Worm (Caenorhabditis elegans): ENCODE data around the gene klo-2.
A peak's percentile ranks its signal among the peaks of the same experiment; 100 is the strongest.

The klo-2 gene

DNA sequence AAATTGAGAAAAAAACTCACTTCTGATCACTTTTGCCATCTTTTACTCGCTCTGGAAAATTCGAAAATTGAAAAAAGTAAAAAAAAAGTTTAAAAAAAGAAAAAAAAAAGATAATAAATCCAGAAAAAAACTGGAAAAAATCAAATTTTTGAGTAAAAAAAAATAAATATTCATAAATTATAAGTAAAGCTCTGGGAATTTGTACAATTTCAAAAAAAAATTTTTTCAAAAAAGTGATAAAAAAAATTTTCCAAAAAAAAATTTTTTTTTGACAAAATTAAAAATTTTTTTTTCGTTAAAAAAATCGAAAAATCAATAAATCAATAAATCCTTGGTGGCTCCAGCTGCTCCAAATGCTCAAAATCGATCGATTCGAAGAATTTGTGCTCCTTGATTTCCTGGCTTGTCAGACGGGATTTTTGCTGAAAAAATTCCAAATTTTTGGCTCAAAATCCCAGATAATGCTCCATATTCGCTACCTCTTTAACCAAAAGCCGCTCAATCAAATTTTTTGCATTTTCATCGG, 35.0 kb upstream of the klo-2 start, which contains the start of gene mrpl-30:
Gene mrpl-30 (minus strand): TSS at position 51 of the 526 bp plus-strand sequence.
- TF ChIP-seq mdl-1 (tag; optimal IDR thresholded peaks at IDR 0.05) = no peak
- TF ChIP-seq pqm-1 (tag; optimal IDR thresholded peaks at IDR 0.05) = no peak
- peak; percentile 76 for TF ChIP-seq ceh-28 (tag; optimal IDR thresholded peaks at IDR 0.05)
- TF ChIP-seq nhr-28 (tag; optimal IDR thresholded peaks at IDR 0.05) = no peak

DNA sequence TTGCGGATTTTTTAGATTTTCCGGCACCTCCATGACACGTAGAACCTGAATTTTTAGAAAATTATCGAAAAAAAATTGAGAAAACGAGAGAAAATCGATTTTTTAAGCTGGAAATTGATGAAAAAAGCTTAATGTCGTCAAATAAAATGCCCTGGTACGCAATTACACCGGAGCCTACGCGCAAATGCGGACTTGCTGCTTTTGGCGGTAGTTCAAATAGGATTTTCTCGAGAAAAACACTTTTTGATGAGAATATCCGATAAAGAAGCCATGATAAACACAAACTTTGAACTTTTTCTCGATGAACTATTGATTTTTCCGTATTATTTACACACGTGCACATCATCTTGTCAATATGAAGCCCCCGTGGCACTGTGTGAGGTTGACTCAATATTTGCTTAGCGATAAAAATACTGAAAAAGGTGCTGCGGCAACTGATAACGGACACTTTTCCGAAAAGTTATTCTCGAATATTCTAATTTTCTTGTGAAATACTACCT, 27.8 kb upstream of the klo-2 start, which contains the start of the genes W04B5.5 and W04B5.3:
Gene W04B5.5 (minus strand): TSS at position 51 of the 500 bp plus-strand sequence.
Gene W04B5.3 (plus strand): TSS at position 356 of the 500 bp plus-strand sequence.
- TF ChIP-seq zag-1 (tag; optimal IDR thresholded peaks at IDR 0.05) (no peak), lin-39 (tag; optimal IDR thresholded peaks at IDR 0.05) (peak; percentile 28), tbx-2 (tag; optimal IDR thresholded peaks at IDR 0.05) (no peak), fkh-10 (GFP tag; optimal IDR thresholded peaks at IDR 0.05) (no peak), ceh-82 (tag; optimal IDR thresholded peaks at IDR 0.05) (peak; percentile 3), nhr-67 (tag; optimal IDR thresholded peaks at IDR 0.05) (no peak), nhr-23 (tag; optimal IDR thresholded peaks at IDR 0.05) (peak; percentile 60), ceh-9 (tag; optimal IDR thresholded peaks at IDR 0.05) (no peak), elt-2 (tag; optimal IDR thresholded peaks at IDR 0.05) (peak; percentile 86), hmg-11 (tag; optimal IDR thresholded peaks at IDR 0.05) (peak; percentile 78), jun-1 (tag; optimal IDR thresholded peaks at IDR 0.05) (peak; percentile 70), lin-15B (tag; optimal IDR thresholded peaks at IDR 0.05) (peak; percentile 47), lsy-12 (tag; optimal IDR thresholded peaks at IDR 0.05) (no peak), nhr-28 (tag; optimal IDR thresholded peaks at IDR 0.05) (no peak), R02D3.7 (tag; optimal IDR thresholded peaks at IDR 0.05) (peak; percentile 69), mdl-1 (tag; optimal IDR thresholded peaks at IDR 0.05) (no peak), pha-4 (tag; optimal IDR thresholded peaks at IDR 0.05) (peak; percentile 98), skn-1 (tag; optimal IDR thresholded peaks at IDR 0.05) (peak; percentile 43), pqm-1 (tag; optimal IDR thresholded peaks at IDR 0.05) (peak; percentile 72), mml-1 (tag; optimal IDR thresholded peaks at IDR 0.05) (no peak), nfya-1 (tag; optimal IDR thresholded peaks at IDR 0.05; ENCODE audit: insufficient read depth) (peak; percentile 68), ceh-28 (tag; optimal IDR thresholded peaks at IDR 0.05) (peak; percentile 80)

DNA sequence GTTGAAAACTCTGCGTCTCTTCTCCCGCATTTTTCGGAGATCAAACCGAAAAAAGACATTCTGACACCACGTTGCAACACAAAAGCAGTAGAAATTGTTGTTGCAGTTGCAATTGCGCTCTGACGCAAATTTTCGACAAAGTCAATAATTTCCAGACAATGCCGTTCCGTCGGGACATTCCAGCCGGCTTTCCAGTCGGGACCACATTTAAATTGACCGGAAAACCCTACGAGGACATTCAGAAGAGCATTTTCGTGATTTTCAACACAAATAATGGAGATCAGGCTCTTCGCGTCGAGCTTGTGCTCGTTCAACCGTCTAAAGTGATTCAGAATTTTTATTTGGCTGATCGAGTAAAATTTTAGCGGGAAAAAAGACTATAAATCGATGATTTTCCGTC, 27.0 kb upstream of the klo-2 start:
- TF ChIP-seq mml-1 (tag; optimal IDR thresholded peaks at IDR 0.05) (no peak), jun-1 (tag; optimal IDR thresholded peaks at IDR 0.05) (no peak), ZK546.5 (tag; optimal IDR thresholded peaks at IDR 0.05) (no peak), hmg-11 (tag; optimal IDR thresholded peaks at IDR 0.05) (no peak), unc-62 (GFP tag; optimal IDR thresholded peaks at IDR 0.05) (no peak), nfya-1 (tag; optimal IDR thresholded peaks at IDR 0.05; ENCODE audit: insufficient read depth) (no peak), skn-1 (tag; optimal IDR thresholded peaks at IDR 0.05) (no peak)

DNA sequence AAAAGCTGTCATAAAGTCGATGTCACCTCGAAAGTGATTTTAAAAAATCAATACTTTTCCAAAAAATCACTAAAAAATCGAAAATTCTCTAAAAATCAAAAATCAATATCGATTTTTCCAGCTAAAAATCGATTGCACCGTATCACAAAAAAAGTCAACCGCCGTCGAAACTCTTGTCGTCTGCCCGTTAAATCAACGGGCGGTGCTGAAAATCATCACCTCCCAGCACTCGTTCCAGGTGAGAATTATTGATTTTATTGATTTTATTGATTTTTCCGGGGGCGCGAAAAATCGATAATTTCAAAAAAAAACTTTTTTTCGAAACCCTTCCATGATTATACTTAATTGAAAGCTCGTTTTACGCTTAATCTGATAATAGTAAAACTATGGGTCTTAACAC, 26.5 kb upstream of the klo-2 start:
- TF ChIP-seq jun-1 (tag; optimal IDR thresholded peaks at IDR 0.05) (no peak), ceh-28 (tag; optimal IDR thresholded peaks at IDR 0.05) (peak; percentile 89)

DNA sequence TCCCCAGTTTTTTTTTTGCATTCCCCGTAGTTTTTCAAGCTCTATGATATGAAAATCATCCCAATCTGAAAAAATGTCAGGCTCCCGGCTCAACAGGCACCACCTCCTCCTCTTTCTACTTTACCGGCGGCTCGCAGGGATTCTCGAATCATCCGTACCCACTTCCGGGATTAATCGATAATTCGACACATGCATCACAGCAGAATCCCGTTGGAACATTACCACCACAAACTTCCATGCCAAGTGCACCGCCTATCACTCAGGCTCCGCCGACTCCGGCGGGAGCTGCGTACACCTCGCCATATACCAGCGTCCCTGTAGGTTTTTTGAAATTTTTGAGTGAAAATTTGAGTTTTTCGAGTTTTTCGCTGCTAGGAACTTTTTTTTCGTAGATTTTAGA, 24.8 kb upstream of the klo-2 start:
- no peak for TF ChIP-seq egl-27 (tag; optimal IDR thresholded peaks at IDR 0.05)
- TF ChIP-seq eor-1 (tag; optimal IDR thresholded peaks at IDR 0.05) = no peak
- TF ChIP-seq hmg-11 (tag; optimal IDR thresholded peaks at IDR 0.05) = no peak
- TF ChIP-seq unc-39 (tag; optimal IDR thresholded peaks at IDR 0.05) = no peak
- no peak for TF ChIP-seq tbx-2 (tag; optimal IDR thresholded peaks at IDR 0.05)
- no peak for TF ChIP-seq nhr-12 (tag; optimal IDR thresholded peaks at IDR 0.05)
- TF ChIP-seq pqm-1 (tag; optimal IDR thresholded peaks at IDR 0.05) = no peak
- TF ChIP-seq ama-1 (optimal IDR thresholded peaks at IDR 0.05) = no peak

DNA sequence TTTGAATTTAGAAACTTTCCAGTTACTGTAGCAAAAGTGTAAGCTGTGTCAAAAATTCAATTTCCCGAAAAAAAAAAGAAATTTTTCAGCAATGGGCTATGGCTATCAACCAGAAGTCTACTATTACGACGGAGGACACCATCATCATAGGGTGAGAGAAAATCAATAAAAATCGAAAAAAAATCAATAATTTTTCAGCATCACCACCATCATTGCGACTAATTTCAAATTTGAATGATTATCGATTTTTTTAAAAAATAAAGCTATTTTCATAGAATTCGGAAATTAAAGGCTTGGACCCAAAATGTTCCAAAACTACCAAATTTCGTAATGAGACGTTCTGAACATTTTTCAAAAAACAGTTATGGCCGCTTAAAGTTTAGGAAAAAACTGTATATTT, 22.4 kb upstream of the klo-2 start:
- peak; percentile 78 for TF ChIP-seq ceh-28 (tag; optimal IDR thresholded peaks at IDR 0.05)
- no peak for TF ChIP-seq nhr-77 (tag; optimal IDR thresholded peaks at IDR 0.05)
